Worm (Caenorhabditis elegans) whole organism, mixed stage, embryonic: ENCODE measurements around the gene K11D12.14.

Experiments
- M03D4.4 ChIP-seq: sonication (generic microtip); optimal IDR thresholded peaks from 2 replicates; lab custom pipeline; 2017; ENCODE audit warnings: mild to moderate bottlenecking, missing genetic modification characterization, missing compliant biosample characterization
- blmp-1 ChIP-seq: fragments of 150-350 bp; optimal IDR thresholded peaks from 2 replicates; lab custom pipeline; 2014; ENCODE audit warnings: missing biosample characterization, missing genetic modification characterization
- ceh-39 ChIP-seq: fragments of 150-350 bp; optimal IDR thresholded peaks from 2 replicates; lab custom pipeline; 2014; ENCODE audit warnings: missing biosample characterization, missing genetic modification characterization
- ceh-83 ChIP-seq: fragments of 200-800 bp; sonication (Bioruptor generic); optimal IDR thresholded peaks from 2 replicates; lab custom pipeline; 2018; ENCODE audit warnings: mild to moderate bottlenecking, missing genetic modification characterization, missing compliant biosample characterization
- ces-1 ChIP-seq: fragments of 150-350 bp; optimal IDR thresholded peaks from 2 replicates; lab custom pipeline; 2014; ENCODE audit warnings: missing biosample characterization, missing genetic modification reagents, missing genetic modification characterization
- cnd-1 ChIP-seq: fragments of 200-800 bp; sonication (Bioruptor generic); optimal IDR thresholded peaks from 2 replicates; lab custom pipeline; 2018; ENCODE audit warnings: mild to moderate bottlenecking, missing genetic modification characterization, missing compliant biosample characterization
- drap-1 ChIP-seq: fragments of 200-800 bp; sonication (Bioruptor generic); optimal IDR thresholded peaks from 3 replicates; lab custom pipeline; 2018; ENCODE audit warnings: mild to moderate bottlenecking, missing genetic modification characterization, missing compliant biosample characterization
- elt-1 ChIP-seq: sonication (generic microtip); optimal IDR thresholded peaks from 2 replicates; lab custom pipeline; 2017; ENCODE audit warnings: missing genetic modification characterization, mild to moderate bottlenecking, missing compliant biosample characterization, antibody characterized with exemption, moderate library complexity, borderline replicate concordance; ENCODE audit not compliant: insufficient read depth
- elt-3 ChIP-seq: fragments of 150-350 bp; optimal IDR thresholded peaks from 2 replicates; lab custom pipeline; 2014; ENCODE audit warnings: missing biosample characterization, missing genetic modification characterization
- flh-1 ChIP-seq: fragments of 200-800 bp; sonication (Bioruptor generic); optimal IDR thresholded peaks from 2 replicates; lab custom pipeline; 2018; ENCODE audit warnings: mild to moderate bottlenecking, missing genetic modification characterization, moderate library complexity, missing compliant biosample characterization
- ham-2 ChIP-seq: fragments of 200-800 bp; sonication (Bioruptor generic); optimal IDR thresholded peaks from 2 replicates; lab custom pipeline; 2018; ENCODE audit warnings: mild to moderate bottlenecking, missing genetic modification characterization, missing compliant biosample characterization
- hlh-1 ChIP-seq: fragments of 150-350 bp; optimal IDR thresholded peaks from 2 replicates; lab custom pipeline; 2014; ENCODE audit warnings: missing biosample characterization, missing genetic modification reagents, missing genetic modification characterization
- lin-13 ChIP-seq: fragments of 150-350 bp; optimal IDR thresholded peaks from 2 replicates; lab custom pipeline; 2014; ENCODE audit warnings: missing biosample characterization, missing genetic modification characterization
- mab-5 ChIP-seq: fragments of 150-350 bp; optimal IDR thresholded peaks from 2 replicates; lab custom pipeline; 2014; ENCODE audit warnings: missing biosample characterization, missing genetic modification characterization
- mep-1 ChIP-seq: fragments of 150-350 bp; optimal IDR thresholded peaks from 2 replicates; lab custom pipeline; 2017; ENCODE audit warnings: missing biosample characterization, missing genetic modification reagents, missing genetic modification characterization, inconsistent platforms
- mls-2 ChIP-seq: sonication (generic microtip); optimal IDR thresholded peaks from 2 replicates; lab custom pipeline; 2016; ENCODE audit warnings: mild to moderate bottlenecking, missing genetic modification characterization, moderate library complexity, missing compliant biosample characterization
- nhr-12 ChIP-seq: fragments of 150-350 bp; optimal IDR thresholded peaks from 2 replicates; lab custom pipeline; 2014; ENCODE audit warnings: missing biosample characterization, missing genetic modification characterization
- nhr-2 ChIP-seq: fragments of 150-350 bp; optimal IDR thresholded peaks from 2 replicates; lab custom pipeline; 2014; ENCODE audit warnings: missing biosample characterization, missing genetic modification characterization
- nhr-237 ChIP-seq: fragments of 150-350 bp; optimal IDR thresholded peaks from 2 replicates; lab custom pipeline; 2014; ENCODE audit warnings: missing biosample characterization, missing genetic modification characterization
- nhr-28 ChIP-seq: fragments of 150-350 bp; optimal IDR thresholded peaks from 2 replicates; lab custom pipeline; 2014; ENCODE audit warnings: missing biosample characterization, missing genetic modification characterization
- nhr-76 ChIP-seq: sonication (generic microtip); optimal IDR thresholded peaks from 2 replicates; lab custom pipeline; 2017; ENCODE audit warnings: missing biosample characterization, missing genetic modification characterization
- pha-4 ChIP-seq: fragments of 150-350 bp; optimal IDR thresholded peaks from 2 replicates; lab custom pipeline; 2018; ENCODE audit warnings: missing biosample characterization, missing genetic modification reagents, missing genetic modification characterization
- snpc-4 ChIP-seq: fragments of 150-350 bp; optimal IDR thresholded peaks from 2 replicates; lab custom pipeline; 2014; ENCODE audit warnings: missing biosample characterization, missing genetic modification characterization
- sptf-1 ChIP-seq: sonication (generic microtip); optimal IDR thresholded peaks from 2 replicates; lab custom pipeline; 2017; ENCODE audit warnings: mild to moderate bottlenecking, missing genetic modification characterization, moderate library complexity, missing compliant biosample characterization
- unc-120 ChIP-seq: sonication (generic microtip); optimal IDR thresholded peaks from 2 replicates; lab custom pipeline; 2017; ENCODE audit warnings: missing genetic modification characterization, missing compliant biosample characterization; ENCODE audit not compliant: poor library complexity, severe bottlenecking
- unc-39 ChIP-seq: fragments of 150-350 bp; optimal IDR thresholded peaks from 2 replicates; lab custom pipeline; 2014; ENCODE audit warnings: missing biosample characterization, missing genetic modification characterization
- unc-62 ChIP-seq: fragments of 150-350 bp; optimal IDR thresholded peaks from 2 replicates; lab custom pipeline; 2014; ENCODE audit warnings: missing biosample characterization, missing genetic modification reagents, missing genetic modification characterization
- ztf-11 ChIP-seq: fragments of 150-350 bp; optimal IDR thresholded peaks from 2 replicates; lab custom pipeline; 2014; ENCODE audit warnings: missing biosample characterization, missing genetic modification characterization

K11D12.14 gene

DNA sequence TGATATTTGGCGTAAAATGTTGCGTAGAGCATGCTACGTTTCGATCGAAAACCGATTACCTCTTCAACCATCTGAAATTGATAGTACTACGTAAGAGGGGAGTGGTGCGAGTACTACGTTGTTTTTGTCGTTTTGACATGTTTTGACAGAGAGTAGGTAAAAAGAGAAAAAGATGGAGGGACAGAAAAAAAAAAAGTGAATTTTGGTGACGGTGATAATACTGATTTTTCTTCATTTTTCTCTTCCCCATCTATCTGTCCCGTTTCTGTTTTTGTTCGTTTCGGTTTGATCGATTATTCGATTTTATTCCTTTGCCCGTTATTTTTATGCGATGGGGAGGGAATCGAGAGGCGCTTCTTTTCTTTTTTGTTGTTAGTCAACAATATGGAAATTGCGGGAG, 8.5 kb upstream of the K11D12.14 start, which contains the start of gene K11D12.8:
K11D12.8 (minus strand) TSS at position 77 of the 400 bp plus-strand sequence.
- TF ChIP-seq mab-5 (tag; lab: Kevin White, UChicago), result no peak
- TF ChIP-seq lin-13 (tag; lab: Kevin White, UChicago), result no peak
- TF ChIP-seq unc-62, result no peak
- no peak for TF ChIP-seq flh-1 (GFP tag; lab: Kevin White, UChicago)
- TF ChIP-seq nhr-2 (tag; lab: Kevin White, UChicago), result no peak
- TF ChIP-seq mls-2 (tag; lab: Kevin White, UChicago), result no peak

DNA sequence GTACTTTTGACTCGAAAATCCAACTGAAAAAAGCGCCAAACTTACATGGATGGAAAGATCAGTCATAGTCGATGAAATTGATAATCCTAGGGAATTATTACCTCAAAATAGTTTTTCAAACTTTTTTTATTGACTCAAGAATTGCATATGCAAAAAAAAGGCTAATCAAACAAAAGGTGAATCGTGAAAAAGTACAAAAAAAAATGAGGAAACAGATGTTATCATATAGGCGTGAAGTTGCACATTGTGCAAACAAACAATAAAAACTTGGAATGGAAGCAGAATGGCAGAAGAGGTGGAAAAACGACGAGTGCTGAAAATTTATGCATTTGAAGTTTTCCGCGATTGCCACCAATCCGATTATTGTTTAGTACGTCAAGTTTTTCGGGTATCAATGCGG, 3.3 kb upstream of the K11D12.14 start, which contains the start of gene exc-14:
exc-14 (minus strand) TSS at position 101 of the 400 bp plus-strand sequence.
- TF ChIP-seq elt-1 (tag; lab: Kevin White, UChicago), result no peak
- TF ChIP-seq nhr-12 (tag; lab: Kevin White, UChicago), result no peak
- TF ChIP-seq hlh-1 (tag; lab: Kevin White, UChicago), result no peak
- no peak for TF ChIP-seq ceh-83 (GFP tag; lab: Kevin White, UChicago)
- TF ChIP-seq sptf-1 (tag; lab: Kevin White, UChicago), result no peak
- no peak for TF ChIP-seq snpc-4 (tag; lab: Kevin White, UChicago)
- TF ChIP-seq nhr-28 (tag; lab: Kevin White, UChicago), result no peak
- no peak for TF ChIP-seq elt-3 (tag; lab: Kevin White, UChicago)
- no peak for TF ChIP-seq cnd-1
- no peak for TF ChIP-seq blmp-1 (tag; lab: Kevin White, UChicago)
- TF ChIP-seq drap-1 (GFP tag; lab: Kevin White, UChicago), result no peak
- no peak for TF ChIP-seq nhr-76 (tag; lab: Kevin White, UChicago)
- no peak for TF ChIP-seq M03D4.4 (tag; lab: Kevin White, UChicago)

DNA sequence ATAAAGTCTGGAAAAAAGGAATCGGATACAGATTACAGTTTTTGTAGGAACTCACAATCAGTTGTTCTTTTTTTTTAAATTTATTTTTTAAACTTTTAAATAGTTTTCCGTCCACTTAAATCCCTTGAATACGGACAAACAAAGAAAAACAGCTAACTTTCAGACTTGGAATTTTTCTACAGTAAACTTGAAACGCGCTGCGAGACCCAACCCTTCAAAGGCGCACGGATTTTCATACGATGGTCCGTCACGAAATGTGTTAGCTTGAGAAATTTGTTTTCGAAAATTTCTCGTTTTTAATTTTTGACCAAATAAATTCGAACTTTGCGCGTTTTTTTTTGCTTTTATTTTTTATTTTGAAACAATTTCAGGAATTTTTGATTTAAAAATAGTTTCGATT, 2.9 kb upstream of the K11D12.14 start:
- no peak for TF ChIP-seq nhr-2 (tag; lab: Kevin White, UChicago)
- TF ChIP-seq sptf-1 (tag; lab: Kevin White, UChicago), result no peak
- TF ChIP-seq ztf-11 (tag; lab: Kevin White, UChicago), result no peak
- TF ChIP-seq mep-1 (tag; lab: Kevin White, UChicago), result no peak
- TF ChIP-seq elt-3 (tag; lab: Kevin White, UChicago), result no peak
- no peak for TF ChIP-seq nhr-76 (tag; lab: Kevin White, UChicago)
- no peak for TF ChIP-seq cnd-1
- no peak for TF ChIP-seq ceh-39 (tag; lab: Kevin White, UChicago)
- TF ChIP-seq flh-1 (GFP tag; lab: Kevin White, UChicago), result no peak
- no peak for TF ChIP-seq ces-1
- TF ChIP-seq unc-62, result no peak
- TF ChIP-seq lin-13 (tag; lab: Kevin White, UChicago), result no peak
- no peak for TF ChIP-seq hlh-1 (tag; lab: Kevin White, UChicago)
- TF ChIP-seq unc-39 (tag; lab: Kevin White, UChicago), result no peak
- TF ChIP-seq unc-120, result no peak

DNA sequence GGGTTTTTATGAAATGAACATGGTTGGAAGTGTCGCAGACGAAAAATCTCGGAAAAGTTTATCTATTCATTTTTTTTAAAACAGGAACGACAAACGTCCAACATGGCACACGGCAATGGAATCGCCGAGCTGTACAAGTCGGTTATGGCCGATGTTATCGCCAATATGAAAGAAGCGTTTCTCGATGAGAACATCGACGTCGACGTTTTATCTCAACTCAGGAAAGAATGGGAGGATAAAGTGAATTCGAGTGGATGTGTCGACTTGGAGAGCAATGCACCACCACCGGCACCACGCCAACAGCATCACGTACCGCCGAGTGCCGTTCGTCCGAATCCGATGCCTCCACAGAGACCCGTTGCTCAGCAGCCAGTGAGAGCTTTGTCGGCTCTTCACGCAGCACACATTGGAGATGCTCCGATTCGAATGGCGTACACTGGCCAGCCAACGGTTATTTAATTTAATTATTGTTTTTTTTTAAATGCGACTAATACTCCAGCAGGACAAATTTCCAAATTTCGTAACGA, 700 bp downstream of the K11D12.14 start:
- TF ChIP-seq flh-1 (GFP tag; lab: Kevin White, UChicago) (no peak), unc-62 (no peak), ceh-39 (tag; lab: Kevin White, UChicago) (no peak), cnd-1 (no peak)

DNA sequence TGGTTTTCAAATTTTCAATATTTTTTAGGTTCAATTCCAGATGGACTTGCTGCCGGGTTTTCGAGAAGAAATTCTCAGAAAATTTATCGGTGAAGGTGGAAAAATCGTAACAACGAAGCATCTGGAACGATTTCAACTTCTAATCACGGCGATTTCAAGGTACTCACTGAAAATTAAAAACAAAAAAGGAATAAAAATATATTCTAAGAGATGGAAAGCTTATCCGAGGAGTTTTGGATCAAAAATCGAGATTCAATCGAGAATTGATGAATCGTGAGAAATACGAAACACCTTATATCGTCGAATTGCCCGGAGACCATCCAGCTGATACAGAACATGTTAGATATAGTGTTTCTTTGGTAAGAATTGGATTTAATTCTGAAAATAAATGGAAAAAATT, 2.8 kb downstream of the K11D12.14 start, which contains the start of gene K11D12.12:
K11D12.12 (plus strand) TSS at position 29 of the 400 bp plus-strand sequence.
- no peak for TF ChIP-seq ceh-39 (tag; lab: Kevin White, UChicago)
- TF ChIP-seq pha-4 (tag; lab: Kevin White, UChicago), result no peak
- no peak for TF ChIP-seq unc-62
- TF ChIP-seq unc-120, result no peak
- no peak for TF ChIP-seq drap-1 (GFP tag; lab: Kevin White, UChicago)
- no peak for TF ChIP-seq mls-2 (tag; lab: Kevin White, UChicago)
- no peak for TF ChIP-seq nhr-237 (tag; lab: Kevin White, UChicago)
- TF ChIP-seq snpc-4 (tag; lab: Kevin White, UChicago), result no peak
- TF ChIP-seq elt-1 (tag; lab: Kevin White, UChicago), result no peak
- TF ChIP-seq ces-1, result no peak
- no peak for TF ChIP-seq M03D4.4 (tag; lab: Kevin White, UChicago)
- no peak for TF ChIP-seq mab-5 (tag; lab: Kevin White, UChicago)
- TF ChIP-seq ham-2 (GFP tag; lab: Kevin White, UChicago), result no peak
- TF ChIP-seq nhr-28 (tag; lab: Kevin White, UChicago), result no peak
- TF ChIP-seq blmp-1 (tag; lab: Kevin White, UChicago), result no peak
